Worm (Caenorhabditis elegans) whole organism, L2 larva: ENCODE results near the gene Y39A3CL.4.

Experiments
- R02D3.7 ChIP-seq: fragments of 150-350 bp; optimal IDR thresholded peaks from 2 replicates; lab custom pipeline; 2014; ENCODE audit warnings: missing biosample characterization, missing genetic modification characterization
- blmp-1 ChIP-seq: sonication (generic microtip); optimal IDR thresholded peaks from 2 replicates; lab custom pipeline; 2017; ENCODE audit warnings: missing genetic modification characterization, mild to moderate bottlenecking, missing compliant biosample characterization, antibody characterized with exemption, moderate library complexity; ENCODE audit not compliant: insufficient read depth
- egl-27 ChIP-seq: sonication (generic microtip); optimal IDR thresholded peaks from 3 replicates; lab custom pipeline; 2017; ENCODE audit warnings: missing biosample characterization, missing genetic modification reagents, missing genetic modification characterization
- elt-3 ChIP-seq: sonication (generic microtip); optimal IDR thresholded peaks from 2 replicates; lab custom pipeline; 2017; ENCODE audit warnings: missing biosample characterization, missing genetic modification characterization
- lin-13 ChIP-seq: fragments of 150-350 bp; optimal IDR thresholded peaks from 2 replicates; lab custom pipeline; 2014; ENCODE audit warnings: missing biosample characterization, missing genetic modification reagents, missing genetic modification characterization
- nhr-10 ChIP-seq: sonication (generic microtip); optimal IDR thresholded peaks from 2 replicates; lab custom pipeline; 2017; ENCODE audit warnings: missing biosample characterization, missing genetic modification characterization
- nhr-12 ChIP-seq: fragments of 150-350 bp; optimal IDR thresholded peaks from 2 replicates; lab custom pipeline; 2014; ENCODE audit warnings: missing biosample characterization, missing genetic modification characterization
- nhr-237 ChIP-seq: fragments of 150-350 bp; optimal IDR thresholded peaks from 2 replicates; lab custom pipeline; 2014; ENCODE audit warnings: missing biosample characterization, missing genetic modification characterization
- nhr-77 ChIP-seq: fragments of 150-350 bp; optimal IDR thresholded peaks from 2 replicates; lab custom pipeline; 2014; ENCODE audit warnings: missing biosample characterization, missing genetic modification characterization
- unc-39 ChIP-seq: fragments of 150-350 bp; optimal IDR thresholded peaks from 2 replicates; lab custom pipeline; 2014; ENCODE audit warnings: missing biosample characterization, missing genetic modification characterization
- zag-1 ChIP-seq: fragments of 150-350 bp; optimal IDR thresholded peaks from 2 replicates; lab custom pipeline; 2014; ENCODE audit warnings: missing biosample characterization, missing genetic modification characterization

DNA sequence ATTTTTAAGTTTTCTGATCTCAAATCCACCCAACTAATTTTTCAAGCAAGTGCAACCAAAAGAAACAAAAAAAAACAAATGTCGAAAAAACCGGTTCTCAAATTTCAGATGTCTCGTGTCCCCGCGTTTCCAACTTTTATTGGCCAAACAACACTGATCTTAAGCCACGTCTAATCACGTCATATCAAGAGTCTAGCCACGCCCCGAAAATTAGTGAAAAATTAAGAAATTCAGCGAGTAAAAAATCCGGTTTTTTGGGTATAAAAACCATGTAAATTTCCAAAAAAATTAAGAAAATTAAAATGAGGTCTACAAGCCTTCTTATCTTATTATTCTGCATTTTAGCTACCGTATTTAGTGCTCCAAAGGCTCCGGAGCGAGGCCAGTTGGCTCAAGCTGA lies 14.6 kb downstream of the Y39A3CL.4 start, which contains the start of gene cnc-6:
- TF ChIP-seq zag-1 (tag; lab: Kevin White, UChicago) (no peak), nhr-10 (tag; lab: Kevin White, UChicago) (no peak), nhr-77 (tag; lab: Kevin White, UChicago) (no peak), nhr-237 (no peak), lin-13 (no peak), unc-39 (tag; lab: Kevin White, UChicago) (no peak), blmp-1 (tag; lab: Kevin White, UChicago) (no peak), egl-27 (tag; lab: Kevin White, UChicago) (no peak), R02D3.7 (tag; lab: Kevin White, UChicago) (no peak), elt-3 (tag; lab: Kevin White, UChicago) (no peak), nhr-12 (tag; lab: Kevin White, UChicago) (no peak)
